Fruit fly (Drosophila melanogaster) S2 (cell line): ENCODE data around the gene Csk.

Experiments used
- CG8478 ChIP-seq: fragments of >200 bp; optimal IDR thresholded peaks from 2 replicates; lab custom pipeline; 2018
- CTCF ChIP-seq, 2 experiments: fragments of >200 bp; optimal IDR thresholded peaks; 2 replicates each; lab custom pipeline; 2018

DNA sequence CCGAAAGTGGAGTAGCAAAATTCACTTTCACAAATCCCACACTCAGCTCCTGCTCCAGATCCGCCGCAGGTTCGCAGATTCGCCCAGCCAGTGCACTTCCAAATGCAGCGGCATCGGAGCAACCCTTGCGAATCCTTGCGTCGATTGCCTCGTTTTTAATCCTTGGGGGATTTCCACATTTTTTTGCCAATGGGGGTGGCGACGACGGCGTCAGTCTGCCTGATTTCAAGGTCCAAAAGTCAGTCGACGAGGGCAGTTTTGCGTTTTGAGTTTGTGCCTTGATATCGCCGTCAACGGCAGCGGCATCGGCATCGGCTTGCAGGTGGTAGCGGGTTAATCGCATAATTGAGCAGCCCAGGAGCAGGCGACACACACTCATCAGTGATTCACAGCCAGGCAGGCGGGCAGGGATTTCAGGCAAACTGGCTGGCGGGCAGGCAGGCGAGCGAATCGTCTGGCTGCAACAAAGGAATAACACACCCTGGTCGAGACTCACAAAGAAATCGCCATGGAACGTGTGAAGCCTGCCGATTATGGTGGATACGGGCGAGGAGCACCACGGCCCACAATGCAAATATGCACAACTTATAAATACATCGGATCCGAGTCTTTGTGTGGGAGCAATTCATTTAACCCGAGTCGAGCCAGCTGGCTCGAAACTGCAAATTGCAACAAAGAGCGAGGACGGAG, 34.9 kb downstream of the Csk start:
- TF ChIP-seq CG8478: no peak
- no peak for TF ChIP-seq CTCF (optimal IDR thresholded peaks at IDR 0.05; lab: Kevin White, UChicago)
